Worm (Caenorhabditis elegans): Measurements from ENCODE around the gene srx-93.

Gene srx-93

DNA sequence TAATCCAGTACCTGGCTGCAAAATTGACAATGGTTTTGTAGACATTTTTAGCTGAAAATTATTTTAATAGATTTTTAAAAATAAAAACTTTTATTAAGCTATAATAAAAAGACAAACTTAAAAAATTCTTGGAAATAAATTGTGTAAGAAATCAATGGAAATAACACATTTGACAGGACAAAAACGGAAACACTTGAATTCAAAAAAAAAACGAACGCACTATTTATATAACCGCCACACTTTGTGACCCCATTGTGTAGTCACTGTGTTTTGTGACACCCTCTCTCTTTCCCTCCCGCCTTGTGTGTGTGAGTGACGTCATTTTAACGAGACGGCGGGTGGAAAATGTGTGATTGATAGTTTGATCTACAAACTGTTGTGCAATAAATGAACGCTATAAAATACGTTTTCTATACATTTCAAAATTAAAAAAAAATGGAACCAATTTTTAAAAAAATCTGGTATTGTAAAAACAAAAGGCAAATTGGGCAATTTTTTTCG, 23.7 kb upstream of the srx-93 start, which contains the start of gene F59B1.8:
Gene F59B1.8, minus strand, starts transcription at position 51 of the 501 bp plus-strand sequence.
- TF ChIP-seq mdl-1 (tag; optimal IDR thresholded peaks at IDR 0.05) (peak in 1 of 2 experiments; percentile 9), alr-1 (tag; optimal IDR thresholded peaks at IDR 0.05) (no peak), peb-1 (tag; optimal IDR thresholded peaks at IDR 0.05) (no peak), unc-39 (tag; optimal IDR thresholded peaks at IDR 0.05) (no peak), nhr-6 (tag; optimal IDR thresholded peaks at IDR 0.05) (no peak), mbf-1 (tag; optimal IDR thresholded peaks at IDR 0.05) (no peak), nhr-21 (tag; optimal IDR thresholded peaks at IDR 0.05) (peak; percentile 3), mab-5 (tag; optimal IDR thresholded peaks at IDR 0.05) (no peak), sma-9 (GFP tag; optimal IDR thresholded peaks at IDR 0.05) (peak; percentile 97), sma-9 (tag; optimal IDR thresholded peaks at IDR 0.05) (no peak), lin-39 (tag; optimal IDR thresholded peaks at IDR 0.05) (no peak), ZK546.5 (tag; optimal IDR thresholded peaks at IDR 0.05) (no peak), nhr-77 (tag; optimal IDR thresholded peaks at IDR 0.05) (no peak), C34F6.9 (tag; optimal IDR thresholded peaks at IDR 0.05) (peak; percentile 34), fos-1 (tag; optimal IDR thresholded peaks at IDR 0.05) (peak; percentile 91), ztf-4 (tag; optimal IDR thresholded peaks at IDR 0.05) (no peak), ceh-82 (tag; optimal IDR thresholded peaks at IDR 0.05) (no peak), Y55F3AM.14 (GFP tag; optimal IDR thresholded peaks at IDR 0.05) (no peak), sma-3 (GFP tag; optimal IDR thresholded peaks at IDR 0.05) (peak; percentile 58), F13H6.1 (tag; optimal IDR thresholded peaks at IDR 0.05) (peak; percentile 78), nhr-25 (tag; optimal IDR thresholded peaks at IDR 0.05) (peak; percentile 72), aly-2 (tag; optimal IDR thresholded peaks at IDR 0.05) (no peak), gmeb-1 (tag; optimal IDR thresholded peaks at IDR 0.05) (peak; percentile 66), unc-62 (GFP tag; optimal IDR thresholded peaks at IDR 0.05) (no peak), crh-2 (tag; optimal IDR thresholded peaks at IDR 0.05) (peak; percentile 25), dmd-4 (tag; optimal IDR thresholded peaks at IDR 0.05) (no peak), R02D3.7 (tag; optimal IDR thresholded peaks at IDR 0.05) (no peak), elt-3 (tag; optimal IDR thresholded peaks at IDR 0.05) (no peak), nhr-129 (tag; optimal IDR thresholded peaks at IDR 0.05) (peak; percentile 68), nhr-237 (tag; optimal IDR thresholded peaks at IDR 0.05) (no peak), ztf-1 (GFP tag; conservative IDR thresholded peaks at IDR 0.05) (no peak), lsy-2 (tag; optimal IDR thresholded peaks at IDR 0.05) (peak in 1 of 2 experiments; percentile 49), sem-4 (tag; optimal IDR thresholded peaks at IDR 0.05) (peak; percentile 55)

DNA sequence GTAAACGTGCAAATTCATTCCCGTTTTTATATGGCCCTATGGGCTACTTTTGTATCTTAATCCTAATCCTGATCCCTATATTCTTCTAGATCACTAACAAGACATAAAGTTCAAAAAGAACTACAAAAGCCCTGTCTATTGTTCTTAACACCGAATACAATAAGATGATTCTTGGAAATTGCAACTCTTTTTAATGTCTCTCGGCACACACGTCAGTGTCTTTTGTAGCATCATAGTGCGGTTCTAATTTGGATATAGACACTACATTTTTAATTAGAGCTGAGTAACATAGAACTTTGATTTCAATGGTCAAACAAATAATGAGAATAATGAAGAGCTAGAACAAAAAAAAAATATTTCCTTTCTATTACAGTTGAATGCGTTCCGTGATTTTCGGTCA, 19.4 kb upstream of the srx-93 start:
- TF ChIP-seq ceh-82 (tag; optimal IDR thresholded peaks at IDR 0.05) (no peak), egl-27 (tag; optimal IDR thresholded peaks at IDR 0.05) (no peak), ceh-16 (tag; optimal IDR thresholded peaks at IDR 0.05) (no peak), snpc-4 (tag; optimal IDR thresholded peaks at IDR 0.05) (no peak), unc-62 (GFP tag; optimal IDR thresholded peaks at IDR 0.05) (no peak), ama-1 (optimal IDR thresholded peaks at IDR 0.05) (no peak), gmeb-1 (tag; optimal IDR thresholded peaks at IDR 0.05) (no peak), unc-39 (tag; optimal IDR thresholded peaks at IDR 0.05) (no peak), nhr-10 (tag; optimal IDR thresholded peaks at IDR 0.05) (no peak), lin-39 (tag; optimal IDR thresholded peaks at IDR 0.05) (no peak), Y55F3AM.14 (GFP tag; optimal IDR thresholded peaks at IDR 0.05) (no peak)

- no peak for TF ChIP-seq ztf-4 (tag; optimal IDR thresholded peaks at IDR 0.05)
- TF ChIP-seq ceh-82 (tag; optimal IDR thresholded peaks at IDR 0.05): no peak
- TF ChIP-seq nhr-77 (tag; optimal IDR thresholded peaks at IDR 0.05): no peak
- no peak for TF ChIP-seq ZK546.5 (tag; optimal IDR thresholded peaks at IDR 0.05)
- TF ChIP-seq lin-39 (tag; optimal IDR thresholded peaks at IDR 0.05): no peak
- TF ChIP-seq ztf-1 (GFP tag; conservative IDR thresholded peaks at IDR 0.05): no peak
- no peak for TF ChIP-seq nhr-23 (tag; optimal IDR thresholded peaks at IDR 0.05)
- no peak for TF ChIP-seq fos-1 (tag; optimal IDR thresholded peaks at IDR 0.05)
- TF ChIP-seq unc-39 (tag; optimal IDR thresholded peaks at IDR 0.05): no peak
- no peak for TF ChIP-seq nhr-10 (tag; optimal IDR thresholded peaks at IDR 0.05)
- no peak for TF ChIP-seq ceh-16 (tag; optimal IDR thresholded peaks at IDR 0.05)
- no peak for TF ChIP-seq nhr-6 (tag; optimal IDR thresholded peaks at IDR 0.05)
- no peak for TF ChIP-seq lsy-2 (tag; optimal IDR thresholded peaks at IDR 0.05)
- TF ChIP-seq peb-1 (tag; optimal IDR thresholded peaks at IDR 0.05): no peak
- no peak for TF ChIP-seq nhr-237 (tag; optimal IDR thresholded peaks at IDR 0.05)
- no peak for TF ChIP-seq F13H6.1 (tag; optimal IDR thresholded peaks at IDR 0.05)
- TF ChIP-seq aly-2 (tag; optimal IDR thresholded peaks at IDR 0.05): no peak
- TF ChIP-seq unc-55 (GFP tag; optimal IDR thresholded peaks at IDR 0.05): no peak
- TF ChIP-seq elt-3 (tag; optimal IDR thresholded peaks at IDR 0.05): no peak
Measured at ce11 chrV:3637086-3637485, 16.6 kb upstream of the srx-93 start, which contains the start of gene srx-41. srx-41 (minus strand) TSS chrV:3637186.

Data from whole organism, L2 larva.